Worm (Caenorhabditis elegans) whole organism, early embryonic: ENCODE results near the gene hlh-13.

Experiments used
- ceh-13 ChIP-seq: fragments of 200-800 bp; sonication (Bioruptor generic); optimal IDR thresholded peaks from 2 replicates; lab custom pipeline; 2018; ENCODE audit warnings: mild to moderate bottlenecking, missing genetic modification characterization, missing compliant biosample characterization
- hmbx-1 ChIP-seq: sonication (generic microtip); optimal IDR thresholded peaks from 2 replicates; lab custom pipeline; 2016; ENCODE audit warnings: mild to moderate bottlenecking, missing genetic modification characterization, missing compliant biosample characterization
- pes-1 ChIP-seq: fragments of 200-800 bp; sonication (Bioruptor generic); IDR thresholded peaks from 2 replicates; pipeline ENCODE4 v1.3.6; 2022; ENCODE audit warnings: missing genetic modification reagents, missing genetic modification characterization, missing compliant biosample characterization
- scrt-1 ChIP-seq: fragments of 200-800 bp; sonication (Bioruptor generic); IDR thresholded peaks from 2 replicates; pipeline ENCODE4 v1.3.6; 2022; ENCODE audit warnings: missing genetic modification characterization, missing compliant biosample characterization
- tbx-37 ChIP-seq: fragments of 200-800 bp; sonication (Bioruptor generic); conservative IDR thresholded peaks from 2 replicates; pipeline ENCODE4 v1.3.6; 2022; ENCODE audit warnings: missing genetic modification reagents, missing genetic modification characterization, missing compliant biosample characterization

DNA sequence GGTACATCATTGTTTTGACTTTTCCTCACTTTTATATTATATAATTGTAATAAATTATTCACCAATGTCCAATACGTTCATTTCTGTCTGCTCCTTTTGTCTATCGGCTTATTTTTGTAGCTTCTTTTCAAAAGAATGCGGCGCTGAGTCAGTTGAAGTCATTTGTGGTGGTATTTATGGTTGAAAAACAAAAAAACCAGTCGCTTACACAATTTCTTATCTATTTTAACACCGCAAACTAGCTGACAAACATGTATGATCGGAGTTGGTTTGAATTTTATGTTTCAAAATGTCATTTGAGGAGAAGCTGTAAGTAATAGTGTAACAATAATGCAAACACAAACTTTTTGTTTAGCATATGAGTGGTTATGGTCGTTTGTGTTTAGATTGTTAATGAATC, 34.9 kb downstream of the hlh-13 start, which contains the start of gene ets-10:
- TF ChIP-seq hmbx-1 (tag; lab: Kevin White, UChicago) (no peak), tbx-37 (GFP tag; lab: Robert Waterston, UW) (no peak), pes-1 (no peak), ceh-13 (no peak), scrt-1 (GFP tag; lab: Robert Waterston, UW) (no peak)
